Fruit fly (Drosophila melanogaster) whole organism, embryonic: ENCODE results near the gene CG42395.

Experiments
- CG16813 ChIP-seq: fragments of 200-800 bp; sonication (Bioruptor generic); IDR thresholded peaks from 3 replicates; pipeline ENCODE4 v1.3.6; 2022; ENCODE audit warnings: missing biosample characterization, missing genetic modification characterization; ENCODE audit not compliant: partially characterized antibody
- CG17359 ChIP-seq: fragments of 200-800 bp; sonication (Bioruptor generic); optimal IDR thresholded peaks from 3 replicates; lab custom pipeline; 2018; ENCODE audit warnings: missing biosample characterization, mild to moderate bottlenecking, missing genetic modification characterization, moderate library complexity
- CG4282 ChIP-seq: fragments of 200-800 bp; sonication (Bioruptor generic); optimal IDR thresholded peaks from 2 replicates; lab custom pipeline; 2016; ENCODE audit warnings: missing biosample characterization, missing genetic modification characterization
- CG8478 ChIP-seq: fragments of >200 bp; optimal IDR thresholded peaks from 2 replicates; lab custom pipeline; 2018
- Hr39 ChIP-seq: fragments of >200 bp; optimal IDR thresholded peaks from 2 replicates; lab custom pipeline; 2017
- Hr51 ChIP-seq, 2 experiments: fragments of 200-800 bp; sonication (Bioruptor generic); optimal IDR thresholded peaks; 2 replicates in 1 of 2; 3 replicates in 1 of 2; lab custom pipeline; 2016 to 2018; ENCODE audit warnings: missing biosample characterization in 2 of 2, missing genetic modification characterization in 2 of 2, mild to moderate bottlenecking in 1 of 2, moderate library complexity in 1 of 2
- Pdp1 ChIP-seq, 2 experiments: fragments of 200-800 bp; sonication (Bioruptor generic); optimal IDR thresholded peaks; 3 replicates each; lab custom pipeline; 2016; ENCODE audit warnings: missing biosample characterization in 2 of 2, missing genetic modification characterization in 2 of 2, mild to moderate bottlenecking in 1 of 2, moderate library complexity in 1 of 2
- dimm ChIP-seq: fragments of 200-800 bp; sonication (Bioruptor generic); IDR thresholded peaks from 2 replicates; pipeline ENCODE4 v1.3.6; 2022; ENCODE audit warnings: missing biosample characterization, missing genetic modification characterization
- ewg ChIP-seq: fragments of 200-800 bp; sonication (Bioruptor generic); optimal IDR thresholded peaks from 3 replicates; lab custom pipeline; 2017; ENCODE audit warnings: mild to moderate bottlenecking, missing biosample characterization, missing genetic modification reagents, missing genetic modification characterization
- tll ChIP-seq, 2 experiments: fragments of 200-800 bp in 1 of 2; fragments of >200 bp in 1 of 2; sonication (Bioruptor generic) in 1 of 2; optimal IDR thresholded peaks; 2 replicates each; lab custom pipeline; 2017 to 2019; ENCODE audit warnings: missing biosample characterization in 2 of 2, missing genetic modification characterization in 2 of 2, mild to moderate bottlenecking in 1 of 2, moderate library complexity in 1 of 2

DNA sequence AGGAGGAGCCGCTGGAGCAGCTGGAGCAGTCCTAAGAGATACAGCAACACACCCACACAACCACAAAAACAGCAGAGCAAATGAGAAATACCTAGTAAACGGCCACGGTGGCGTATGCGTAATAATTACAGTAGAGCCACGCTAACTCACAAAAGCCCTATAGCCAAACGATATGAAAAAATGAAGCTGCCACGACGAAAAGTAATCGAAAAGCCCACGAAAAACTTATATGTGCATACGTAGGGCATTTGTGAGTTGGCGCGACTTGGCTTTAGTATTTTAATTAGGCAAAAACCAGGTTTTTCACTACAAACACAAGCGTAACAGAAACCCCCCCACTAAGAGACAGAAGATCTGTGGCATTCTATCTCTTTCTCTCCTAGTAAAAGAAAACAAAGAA is 11.8 kb upstream of the CG42395 start:
- TF ChIP-seq ewg (GFP tag; lab: Kevin White, UChicago) = no peak
- no peak for TF ChIP-seq CG16813 (GFP tag; lab: Robert Waterston, UW)
- no peak for TF ChIP-seq CG4282 (GFP tag; lab: Kevin White, UChicago)
- TF ChIP-seq Pdp1 (GFP tag; optimal IDR thresholded peaks at IDR 0.05; lab: Kevin White, UChicago) = peak; percentile 16 to 40
- TF ChIP-seq dimm (GFP tag; lab: Robert Waterston, UW) = no peak
- peak; percentile 21 for TF ChIP-seq CG17359 (tag; lab: Kevin White, UChicago)
- TF ChIP-seq Hr51 (GFP tag; optimal IDR thresholded peaks at IDR 0.05; lab: Kevin White, UChicago) = peak in 1 of 2 experiments; percentile 4
- TF ChIP-seq tll (GFP tag; optimal IDR thresholded peaks at IDR 0.05; lab: Kevin White, UChicago) = no peak
- no peak for TF ChIP-seq CG8478
- TF ChIP-seq Hr39 (lab: Kevin White, UChicago) = no peak
